Fruit fly (Drosophila melanogaster) whole organism, pupa: ENCODE measurements around the gene nmdyn-D7.

ENCODE experiments used
- CG9948 ChIP-seq: fragments of 200-800 bp; sonication (Bioruptor generic); optimal IDR thresholded peaks from 2 replicates; lab custom pipeline; 2018; ENCODE audit warnings: missing biosample characterization, mild to moderate bottlenecking, missing genetic modification characterization, moderate library complexity
- fd96Ca ChIP-seq: fragments of 200-800 bp; sonication (Bioruptor generic); IDR thresholded peaks from 3 replicates; pipeline ENCODE4 v1.3.6; 2022; ENCODE audit warnings: missing biosample characterization, missing genetic modification characterization
- gl ChIP-seq: fragments of 200-800 bp; sonication (Bioruptor generic); optimal IDR thresholded peaks from 2 replicates; lab custom pipeline; 2018; ENCODE audit warnings: missing biosample characterization, mild to moderate bottlenecking, missing genetic modification characterization
- rn ChIP-seq: fragments of 200-800 bp; sonication (Bioruptor generic); IDR thresholded peaks from 2 replicates; pipeline ENCODE4 v1.3.6; 2022; ENCODE audit warnings: missing biosample characterization, missing genetic modification characterization

DNA sequence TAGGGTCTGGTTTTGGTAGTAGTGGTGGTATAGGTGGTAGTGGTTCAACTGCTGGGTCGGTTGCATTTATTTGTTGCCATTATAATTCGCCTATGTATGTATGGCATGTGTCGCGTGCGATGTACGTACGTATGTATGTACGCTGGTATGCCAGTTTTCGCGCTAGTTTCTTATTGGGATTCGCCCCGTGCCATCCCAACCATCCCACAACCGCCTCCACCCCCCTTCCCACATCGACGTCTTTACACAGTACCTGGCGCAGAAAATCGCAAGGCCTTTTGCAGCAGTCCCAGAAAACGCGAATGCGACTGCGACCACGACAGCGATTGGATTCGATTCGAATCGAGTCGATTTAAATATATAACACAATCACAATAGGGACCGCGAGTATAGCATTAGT is 30.5 kb downstream of the nmdyn-D7 start:
- TF ChIP-seq fd96Ca (GFP tag; lab: Robert Waterston, UW) (no peak), CG9948 (tag; lab: Kevin White, UChicago) (no peak), rn (GFP tag; lab: Robert Waterston, UW) (no peak), gl (tag; lab: Kevin White, UChicago) (no peak)
